Worm (Caenorhabditis elegans): ENCODE measurements around the gene C42D8.9.

DNA sequence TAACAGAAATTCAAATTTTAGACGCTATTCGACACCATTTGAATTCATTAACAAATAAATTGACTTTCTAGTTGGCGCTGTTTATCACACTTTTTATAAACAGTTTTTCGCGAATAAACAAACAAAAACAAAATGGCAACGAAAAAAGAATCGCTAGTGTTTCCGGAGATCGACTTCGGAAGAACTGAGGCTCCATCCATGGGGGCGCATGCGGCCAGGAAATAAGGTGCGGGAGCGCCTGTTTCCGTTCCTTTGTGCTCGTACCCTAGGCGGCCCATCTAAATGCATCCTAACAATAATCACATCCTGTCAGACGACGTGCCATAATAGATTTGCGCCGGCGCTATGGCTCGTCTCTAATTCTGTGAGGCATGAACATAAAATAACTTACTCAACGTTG, 22.8 kb downstream of the C42D8.9 start:
- no peak for TF ChIP-seq unc-39 (tag; optimal IDR thresholded peaks at IDR 0.05)
- no peak for TF ChIP-seq Y55F3AM.14 (GFP tag; optimal IDR thresholded peaks at IDR 0.05)
- no peak for TF ChIP-seq lin-11 (tag; optimal IDR thresholded peaks at IDR 0.05)
